Fruit fly (Drosophila melanogaster) whole organism, pupa: Measurements from ENCODE around the gene Lcp65Ad.

Experiments used
- CG10348 ChIP-seq: fragments of 200-800 bp; sonication (Bioruptor generic); IDR thresholded peaks from 2 replicates; pipeline ENCODE4 v1.3.6; 2022; ENCODE audit warnings: missing biosample characterization, missing genetic modification characterization
- CG12605 ChIP-seq: fragments of 200-800 bp; sonication (Bioruptor generic); IDR thresholded peaks from 2 replicates; pipeline ENCODE4 v1.3.6; 2022; ENCODE audit warnings: missing biosample characterization, missing genetic modification characterization
- CG13204 ChIP-seq: fragments of 200-800 bp; sonication (Bioruptor generic); optimal IDR thresholded peaks from 2 replicates; lab custom pipeline; 2018; ENCODE audit warnings: missing biosample characterization, mild to moderate bottlenecking, missing genetic modification characterization, moderate library complexity
- CG14655 ChIP-seq: fragments of 200-800 bp; sonication (Bioruptor generic); optimal IDR thresholded peaks from 3 replicates; lab custom pipeline; 2017; ENCODE audit warnings: mild to moderate bottlenecking, missing biosample characterization, missing genetic modification reagents, missing genetic modification characterization
- CG15710 ChIP-seq: fragments of 200-800 bp; sonication (Bioruptor generic); optimal IDR thresholded peaks from 2 replicates; lab custom pipeline; 2018; ENCODE audit warnings: missing biosample characterization, mild to moderate bottlenecking, missing genetic modification characterization, moderate library complexity
- CG17806 ChIP-seq: fragments of 200-800 bp; sonication (Bioruptor generic); optimal IDR thresholded peaks from 2 replicates; lab custom pipeline; 2018; ENCODE audit warnings: missing biosample characterization, mild to moderate bottlenecking, missing genetic modification characterization, moderate library complexity
- CG32121 ChIP-seq: fragments of 200-800 bp; sonication (Bioruptor generic); IDR thresholded peaks from 2 replicates; pipeline ENCODE4 v1.3.6; 2022; ENCODE audit warnings: missing biosample characterization, missing genetic modification characterization
- CG34367 ChIP-seq: fragments of 200-800 bp; sonication (Bioruptor generic); optimal IDR thresholded peaks from 2 replicates; lab custom pipeline; 2018; ENCODE audit warnings: missing biosample characterization, mild to moderate bottlenecking, missing genetic modification characterization
- CG4496 ChIP-seq: fragments of 200-800 bp; sonication (Bioruptor generic); IDR thresholded peaks from 3 replicates; pipeline ENCODE4 v1.3.6; 2022; ENCODE audit warnings: missing biosample characterization, missing genetic modification characterization
- CG8159 ChIP-seq: fragments of 200-800 bp; sonication (Bioruptor generic); optimal IDR thresholded peaks from 3 replicates; lab custom pipeline; 2018; ENCODE audit warnings: missing biosample characterization, mild to moderate bottlenecking, missing genetic modification characterization, moderate library complexity
- CG8301 ChIP-seq: fragments of 200-800 bp; sonication (Bioruptor generic); optimal IDR thresholded peaks from 2 replicates; lab custom pipeline; 2018; ENCODE audit warnings: missing biosample characterization, mild to moderate bottlenecking, missing genetic modification characterization
- CG9948 ChIP-seq: fragments of 200-800 bp; sonication (Bioruptor generic); optimal IDR thresholded peaks from 2 replicates; lab custom pipeline; 2018; ENCODE audit warnings: missing biosample characterization, mild to moderate bottlenecking, missing genetic modification characterization, moderate library complexity
- D1 ChIP-seq: fragments of 200-800 bp; sonication (Bioruptor generic); optimal IDR thresholded peaks from 2 replicates; lab custom pipeline; 2018; ENCODE audit warnings: missing biosample characterization, mild to moderate bottlenecking, missing genetic modification characterization, moderate library complexity
- EcR ChIP-seq: fragments of 200-800 bp; sonication (Bioruptor generic); optimal IDR thresholded peaks from 3 replicates; lab custom pipeline; 2019; ENCODE audit warnings: missing biosample characterization, missing genetic modification characterization, mild to moderate bottlenecking, moderate library complexity, missing genetic modification reagents
- Ets98B ChIP-seq: fragments of 200-800 bp; sonication (Bioruptor generic); IDR thresholded peaks from 2 replicates; pipeline ENCODE4 v1.3.6; 2022; ENCODE audit warnings: missing biosample characterization, missing genetic modification characterization
- Pif1A ChIP-seq: fragments of 200-800 bp; sonication (Bioruptor generic); optimal IDR thresholded peaks from 3 replicates; lab custom pipeline; 2016; ENCODE audit warnings: missing biosample characterization, missing genetic modification characterization
- Pif1B ChIP-seq: fragments of 200-800 bp; sonication (Bioruptor generic); optimal IDR thresholded peaks from 3 replicates; lab custom pipeline; 2016; ENCODE audit warnings: missing biosample characterization, missing genetic modification characterization
- Snoo ChIP-seq: fragments of 200-800 bp; sonication (Bioruptor generic); optimal IDR thresholded peaks from 3 replicates; lab custom pipeline; 2017; ENCODE audit warnings: missing biosample characterization, mild to moderate bottlenecking, missing genetic modification characterization, inconsistent platforms
- fd96Ca ChIP-seq: fragments of 200-800 bp; sonication (Bioruptor generic); IDR thresholded peaks from 3 replicates; pipeline ENCODE4 v1.3.6; 2022; ENCODE audit warnings: missing biosample characterization, missing genetic modification characterization
- gl ChIP-seq: fragments of 200-800 bp; sonication (Bioruptor generic); optimal IDR thresholded peaks from 2 replicates; lab custom pipeline; 2018; ENCODE audit warnings: missing biosample characterization, mild to moderate bottlenecking, missing genetic modification characterization
- rn ChIP-seq: fragments of 200-800 bp; sonication (Bioruptor generic); IDR thresholded peaks from 2 replicates; pipeline ENCODE4 v1.3.6; 2022; ENCODE audit warnings: missing biosample characterization, missing genetic modification characterization

Lcp65Ad gene

dm6 chr3L:6157327-6158032 is 14.3 kb downstream of the Lcp65Ad start, which contains the start of gene CG13297:
CG13297 (minus strand) TSS chr3L:6157377.
- no peak for TF ChIP-seq CG4496
- no peak for TF ChIP-seq fd96Ca (GFP tag; lab: Robert Waterston, UW)
- no peak for TF ChIP-seq EcR (GFP tag; lab: Kevin White, UChicago)
- TF ChIP-seq rn (GFP tag; lab: Robert Waterston, UW): no peak
- no peak for TF ChIP-seq gl (tag; lab: Kevin White, UChicago)
- TF ChIP-seq Ets98B (GFP tag; lab: Robert Waterston, UW): no peak
- TF ChIP-seq CG12605: no peak
- no peak for TF ChIP-seq CG13204 (GFP tag; lab: Kevin White, UChicago)
- no peak for TF ChIP-seq CG8159 (tag; lab: Kevin White, UChicago)
- no peak for TF ChIP-seq Pif1B (GFP tag; lab: Kevin White, UChicago)
- no peak for TF ChIP-seq CG15710
- TF ChIP-seq CG17806: no peak
- no peak for TF ChIP-seq CG9948 (tag; lab: Kevin White, UChicago)
- no peak for TF ChIP-seq Pif1A (GFP tag; lab: Kevin White, UChicago)
- no peak for TF ChIP-seq CG10348 (GFP tag; lab: Robert Waterston, UW)
- no peak for TF ChIP-seq CG34367 (tag; lab: Kevin White, UChicago)
- TF ChIP-seq CG14655 (GFP tag; lab: Kevin White, UChicago): no peak
- TF ChIP-seq D1 (tag; lab: Kevin White, UChicago): no peak

- TF ChIP-seq D1 (tag; lab: Kevin White, UChicago): no peak
- TF ChIP-seq Snoo (tag; lab: Kevin White, UChicago): no peak
- TF ChIP-seq Ets98B (GFP tag; lab: Robert Waterston, UW): no peak
- no peak for TF ChIP-seq gl (tag; lab: Kevin White, UChicago)
- TF ChIP-seq CG10348 (GFP tag; lab: Robert Waterston, UW): no peak
- no peak for TF ChIP-seq Pif1A (GFP tag; lab: Kevin White, UChicago)
- no peak for TF ChIP-seq CG14655 (GFP tag; lab: Kevin White, UChicago)
- TF ChIP-seq CG13204 (GFP tag; lab: Kevin White, UChicago): no peak
- no peak for TF ChIP-seq CG34367 (tag; lab: Kevin White, UChicago)
- TF ChIP-seq CG12605: no peak
- no peak for TF ChIP-seq CG8159 (tag; lab: Kevin White, UChicago)
- no peak for TF ChIP-seq CG15710
- TF ChIP-seq EcR (GFP tag; lab: Kevin White, UChicago): no peak
- TF ChIP-seq CG32121 (GFP tag; lab: Robert Waterston, UW): no peak
- TF ChIP-seq CG4496: no peak
- TF ChIP-seq CG17806: no peak
- TF ChIP-seq CG9948 (tag; lab: Kevin White, UChicago): no peak
Observed at dm6 chr3L:6158530-6158929, 15.3 kb downstream of the Lcp65Ad start, which contains the start of gene Cpr65Ay. Cpr65Ay (minus strand) TSS chr3L:6158630.

DNA sequence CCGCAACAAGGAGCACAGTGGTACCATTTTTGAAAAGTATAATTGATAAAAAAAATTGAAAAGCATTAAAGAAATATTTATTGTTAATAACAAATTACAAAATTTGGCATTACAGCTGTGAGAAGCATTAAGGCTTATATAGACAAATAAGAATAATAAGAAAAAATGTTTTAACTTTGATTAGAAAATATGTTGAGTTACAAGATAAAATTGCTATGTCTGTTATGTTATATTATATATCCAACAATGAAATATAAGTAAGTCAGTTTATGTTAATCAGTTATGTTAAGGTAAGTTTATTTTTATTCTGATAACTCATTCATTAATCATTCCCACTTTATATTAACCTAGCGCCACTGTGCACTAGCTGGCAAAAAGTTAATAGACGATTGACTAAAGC is 16.7 kb downstream of the Lcp65Ad start:
- TF ChIP-seq Ets98B (GFP tag; lab: Robert Waterston, UW) (no peak), CG9948 (tag; lab: Kevin White, UChicago) (no peak), CG15710 (no peak), fd96Ca (GFP tag; lab: Robert Waterston, UW) (no peak), CG8301 (no peak), Pif1B (GFP tag; lab: Kevin White, UChicago) (no peak), EcR (GFP tag; lab: Kevin White, UChicago) (no peak)

dm6 chr3L:6160514-6160913 is 17.3 kb downstream of the Lcp65Ad start, which contains the start of gene Cpr65Az:
Cpr65Az (plus strand) TSS chr3L:6160814.
- TF ChIP-seq CG15710 (no peak), Snoo (tag; lab: Kevin White, UChicago) (no peak), CG10348 (GFP tag; lab: Robert Waterston, UW) (no peak), CG17806 (no peak), CG13204 (GFP tag; lab: Kevin White, UChicago) (no peak), Ets98B (GFP tag; lab: Robert Waterston, UW) (no peak), CG32121 (GFP tag; lab: Robert Waterston, UW) (no peak), CG8301 (no peak), CG12605 (no peak)
- TF ChIP-seq, all 21 proteins: peak for 0

DNA sequence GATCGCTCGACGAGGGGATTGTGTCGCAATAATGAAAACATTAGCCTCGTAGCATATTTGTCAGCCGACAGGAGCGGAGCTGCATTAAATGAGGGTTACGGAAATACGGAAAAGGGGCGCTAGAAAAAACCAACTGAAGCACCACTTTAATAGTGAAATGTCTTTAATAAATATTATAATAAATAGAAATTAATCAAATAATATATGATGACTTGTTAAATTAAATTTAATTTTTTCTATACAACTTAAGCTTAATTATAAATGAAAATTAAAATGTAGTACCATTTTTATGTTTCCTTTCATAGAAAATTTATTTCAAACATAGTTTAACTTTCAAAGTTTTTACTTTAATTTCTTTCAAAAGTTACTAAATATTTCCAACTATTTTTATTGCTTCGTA is 18.8 kb downstream of the Lcp65Ad start:
- TF ChIP-seq Pif1B (GFP tag; lab: Kevin White, UChicago): no peak
- TF ChIP-seq CG4496: no peak
- TF ChIP-seq CG32121 (GFP tag; lab: Robert Waterston, UW): no peak
- TF ChIP-seq CG12605: no peak
- TF ChIP-seq gl (tag; lab: Kevin White, UChicago): no peak
- no peak for TF ChIP-seq CG14655 (GFP tag; lab: Kevin White, UChicago)
- no peak for TF ChIP-seq EcR (GFP tag; lab: Kevin White, UChicago)
- TF ChIP-seq CG8301: no peak
- TF ChIP-seq CG9948 (tag; lab: Kevin White, UChicago): no peak

DNA sequence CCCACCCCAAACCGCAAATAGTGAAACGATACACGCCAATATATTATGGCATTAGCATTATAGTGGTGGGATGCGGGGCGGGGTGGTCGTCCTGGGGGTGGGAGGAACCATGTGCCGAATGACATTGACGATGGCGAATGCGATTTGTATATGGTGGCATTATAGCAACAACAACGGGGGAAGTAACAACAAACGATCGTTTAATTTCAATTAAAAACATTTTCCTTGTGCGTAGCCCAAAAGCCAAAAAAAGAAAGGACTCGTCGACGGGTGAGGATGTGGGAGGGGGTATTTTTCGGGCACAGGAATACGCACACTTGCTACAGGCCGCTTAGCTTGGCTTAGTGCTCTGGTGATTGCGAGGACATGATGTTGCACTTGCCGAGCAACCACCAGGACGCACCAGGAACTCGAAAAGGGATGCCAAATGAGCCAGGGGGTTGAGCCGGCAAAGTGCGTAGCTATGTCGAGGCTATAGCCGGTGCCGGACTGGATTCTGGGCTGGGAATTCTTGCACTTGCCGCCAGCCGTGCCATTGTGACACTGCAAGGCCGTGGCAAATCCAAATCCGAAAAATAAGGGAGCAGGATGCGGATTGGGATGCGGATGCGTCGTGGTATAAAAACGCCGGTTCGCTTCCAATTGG is 19.4 kb downstream of the Lcp65Ad start, which contains the start of gene Prdm13:
Gene Prdm13, plus strand, starts transcription at position 645 of the 646 bp plus-strand sequence.
- TF ChIP-seq CG8301: no peak
- TF ChIP-seq CG34367 (tag; lab: Kevin White, UChicago): no peak
- no peak for TF ChIP-seq fd96Ca (GFP tag; lab: Robert Waterston, UW)
- no peak for TF ChIP-seq CG17806
- no peak for TF ChIP-seq Pif1B (GFP tag; lab: Kevin White, UChicago)
- TF ChIP-seq CG4496: no peak
- TF ChIP-seq CG10348 (GFP tag; lab: Robert Waterston, UW): no peak
- no peak for TF ChIP-seq Pif1A (GFP tag; lab: Kevin White, UChicago)
- no peak for TF ChIP-seq rn (GFP tag; lab: Robert Waterston, UW)
- no peak for TF ChIP-seq CG15710
- TF ChIP-seq EcR (GFP tag; lab: Kevin White, UChicago): no peak
- no peak for TF ChIP-seq D1 (tag; lab: Kevin White, UChicago)
- TF ChIP-seq CG13204 (GFP tag; lab: Kevin White, UChicago): no peak
- no peak for TF ChIP-seq CG14655 (GFP tag; lab: Kevin White, UChicago)
